Worm (Caenorhabditis elegans) whole organism, mixed stage, embryonic: ENCODE data around the gene nhr-100.
"Not testable (repeated sequence)": the region's sequence is repeated elsewhere in the genome, so short reads cannot be mapped to it uniquely, and the experiment has no call there.

Experiments
- bed-3 ChIP-seq: fragments of 200-800 bp; sonication (Bioruptor generic); optimal IDR thresholded peaks from 3 replicates; lab custom pipeline; 2018; ENCODE audit warnings: mild to moderate bottlenecking, missing genetic modification characterization, moderate library complexity, missing compliant biosample characterization
- blmp-1 ChIP-seq: fragments of 150-350 bp; optimal IDR thresholded peaks from 2 replicates; lab custom pipeline; 2014; ENCODE audit warnings: missing biosample characterization, missing genetic modification characterization
- ceh-39 ChIP-seq: fragments of 150-350 bp; optimal IDR thresholded peaks from 2 replicates; lab custom pipeline; 2014; ENCODE audit warnings: missing biosample characterization, missing genetic modification characterization
- ceh-43 ChIP-seq: fragments of 200-800 bp; sonication (Bioruptor generic); optimal IDR thresholded peaks from 2 replicates; lab custom pipeline; 2018; ENCODE audit warnings: mild to moderate bottlenecking, missing genetic modification characterization, moderate library complexity, missing compliant biosample characterization
- ceh-83 ChIP-seq: fragments of 200-800 bp; sonication (Bioruptor generic); optimal IDR thresholded peaks from 2 replicates; lab custom pipeline; 2018; ENCODE audit warnings: mild to moderate bottlenecking, missing genetic modification characterization, missing compliant biosample characterization
- ces-1 ChIP-seq: fragments of 150-350 bp; optimal IDR thresholded peaks from 2 replicates; lab custom pipeline; 2014; ENCODE audit warnings: missing biosample characterization, missing genetic modification reagents, missing genetic modification characterization
- cnd-1 ChIP-seq: fragments of 200-800 bp; sonication (Bioruptor generic); optimal IDR thresholded peaks from 2 replicates; lab custom pipeline; 2018; ENCODE audit warnings: mild to moderate bottlenecking, missing genetic modification characterization, missing compliant biosample characterization
- drap-1 ChIP-seq: fragments of 200-800 bp; sonication (Bioruptor generic); optimal IDR thresholded peaks from 3 replicates; lab custom pipeline; 2018; ENCODE audit warnings: mild to moderate bottlenecking, missing genetic modification characterization, missing compliant biosample characterization
- elt-1 ChIP-seq: sonication (generic microtip); optimal IDR thresholded peaks from 2 replicates; lab custom pipeline; 2017; ENCODE audit warnings: missing genetic modification characterization, mild to moderate bottlenecking, missing compliant biosample characterization, antibody characterized with exemption, moderate library complexity, borderline replicate concordance; ENCODE audit not compliant: insufficient read depth
- elt-3 ChIP-seq: fragments of 150-350 bp; optimal IDR thresholded peaks from 2 replicates; lab custom pipeline; 2014; ENCODE audit warnings: missing biosample characterization, missing genetic modification characterization
- flh-1 ChIP-seq: fragments of 200-800 bp; sonication (Bioruptor generic); optimal IDR thresholded peaks from 2 replicates; lab custom pipeline; 2018; ENCODE audit warnings: mild to moderate bottlenecking, missing genetic modification characterization, moderate library complexity, missing compliant biosample characterization
- ham-2 ChIP-seq: fragments of 200-800 bp; sonication (Bioruptor generic); optimal IDR thresholded peaks from 2 replicates; lab custom pipeline; 2018; ENCODE audit warnings: mild to moderate bottlenecking, missing genetic modification characterization, missing compliant biosample characterization
- hlh-1 ChIP-seq: fragments of 150-350 bp; optimal IDR thresholded peaks from 2 replicates; lab custom pipeline; 2014; ENCODE audit warnings: missing biosample characterization, missing genetic modification reagents, missing genetic modification characterization
- lin-13 ChIP-seq: fragments of 150-350 bp; optimal IDR thresholded peaks from 2 replicates; lab custom pipeline; 2014; ENCODE audit warnings: missing biosample characterization, missing genetic modification characterization
- lin-32 ChIP-seq: fragments of 200-800 bp; sonication (Bioruptor generic); optimal IDR thresholded peaks from 2 replicates; lab custom pipeline; 2018; ENCODE audit warnings: mild to moderate bottlenecking, missing genetic modification characterization, missing compliant biosample characterization
- lsy-2 ChIP-seq: fragments of 150-350 bp; optimal IDR thresholded peaks from 2 replicates; lab custom pipeline; 2014; ENCODE audit warnings: missing biosample characterization, missing genetic modification characterization
- mab-5 ChIP-seq: fragments of 150-350 bp; optimal IDR thresholded peaks from 2 replicates; lab custom pipeline; 2014; ENCODE audit warnings: missing biosample characterization, missing genetic modification characterization
- mep-1 ChIP-seq: fragments of 150-350 bp; optimal IDR thresholded peaks from 2 replicates; lab custom pipeline; 2017; ENCODE audit warnings: missing biosample characterization, missing genetic modification reagents, missing genetic modification characterization, inconsistent platforms
- mls-2 ChIP-seq: sonication (generic microtip); optimal IDR thresholded peaks from 2 replicates; lab custom pipeline; 2016; ENCODE audit warnings: mild to moderate bottlenecking, missing genetic modification characterization, moderate library complexity, missing compliant biosample characterization
- nhr-12 ChIP-seq: fragments of 150-350 bp; optimal IDR thresholded peaks from 2 replicates; lab custom pipeline; 2014; ENCODE audit warnings: missing biosample characterization, missing genetic modification characterization
- nhr-2 ChIP-seq: fragments of 150-350 bp; optimal IDR thresholded peaks from 2 replicates; lab custom pipeline; 2014; ENCODE audit warnings: missing biosample characterization, missing genetic modification characterization
- nhr-28 ChIP-seq: fragments of 150-350 bp; optimal IDR thresholded peaks from 2 replicates; lab custom pipeline; 2014; ENCODE audit warnings: missing biosample characterization, missing genetic modification characterization
- sem-2 ChIP-seq: fragments of 200-800 bp; sonication (Bioruptor generic); optimal IDR thresholded peaks from 2 replicates; lab custom pipeline; 2018; ENCODE audit warnings: mild to moderate bottlenecking, missing genetic modification characterization, missing compliant biosample characterization
- snpc-4 ChIP-seq: fragments of 150-350 bp; optimal IDR thresholded peaks from 2 replicates; lab custom pipeline; 2014; ENCODE audit warnings: missing biosample characterization, missing genetic modification characterization
- sptf-1 ChIP-seq: sonication (generic microtip); optimal IDR thresholded peaks from 2 replicates; lab custom pipeline; 2017; ENCODE audit warnings: mild to moderate bottlenecking, missing genetic modification characterization, moderate library complexity, missing compliant biosample characterization
- tbx-8 ChIP-seq: fragments of 200-800 bp; sonication (Bioruptor generic); optimal IDR thresholded peaks from 2 replicates; lab custom pipeline; 2018; ENCODE audit warnings: mild to moderate bottlenecking, missing genetic modification characterization, moderate library complexity, missing compliant biosample characterization
- unc-120 ChIP-seq: sonication (generic microtip); optimal IDR thresholded peaks from 2 replicates; lab custom pipeline; 2017; ENCODE audit warnings: missing genetic modification characterization, missing compliant biosample characterization; ENCODE audit not compliant: poor library complexity, severe bottlenecking
- unc-39 ChIP-seq: fragments of 150-350 bp; optimal IDR thresholded peaks from 2 replicates; lab custom pipeline; 2014; ENCODE audit warnings: missing biosample characterization, missing genetic modification characterization
- unc-62 ChIP-seq: fragments of 150-350 bp; optimal IDR thresholded peaks from 2 replicates; lab custom pipeline; 2014; ENCODE audit warnings: missing biosample characterization, missing genetic modification reagents, missing genetic modification characterization
- zip-8 ChIP-seq: fragments of 150-350 bp; optimal IDR thresholded peaks from 2 replicates; lab custom pipeline; 2014; ENCODE audit warnings: missing biosample characterization, missing genetic modification characterization
- ztf-11 ChIP-seq: fragments of 150-350 bp; optimal IDR thresholded peaks from 2 replicates; lab custom pipeline; 2014; ENCODE audit warnings: missing biosample characterization, missing genetic modification characterization

The nhr-100 gene

DNA sequence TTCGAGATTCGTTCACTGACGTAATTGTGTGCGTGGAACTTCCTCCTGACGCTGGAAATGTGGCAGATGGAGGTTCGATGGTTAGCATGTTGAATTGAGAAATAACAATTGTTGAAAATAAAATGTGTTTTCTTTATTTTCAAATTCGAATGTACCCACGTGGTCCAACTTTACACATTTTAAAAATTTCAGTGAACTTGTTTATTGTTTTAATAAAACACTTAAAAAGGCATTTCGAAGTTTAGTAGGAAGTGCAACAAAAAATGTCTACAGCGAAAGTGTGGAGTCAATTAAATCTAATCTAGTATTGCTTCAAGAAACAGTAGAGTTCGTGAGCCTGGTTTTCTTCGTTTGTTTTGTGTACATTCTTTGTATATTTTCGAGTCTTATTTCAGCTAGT lies 37.8 kb downstream of the nhr-100 start, which contains the start of gene ssp-36:
ssp-36 (minus strand) TSS at position 101 of the 400 bp plus-strand sequence.
- no peak for TF ChIP-seq ceh-43 (GFP tag; lab: Kevin White, UChicago)
- no peak for TF ChIP-seq mab-5 (tag; lab: Kevin White, UChicago)
- TF ChIP-seq unc-120 (tag; lab: Kevin White, UChicago): no peak
- TF ChIP-seq ceh-39 (tag; lab: Kevin White, UChicago): no peak
- TF ChIP-seq sptf-1 (tag; lab: Kevin White, UChicago): no peak
- TF ChIP-seq ham-2: no peak
- no peak for TF ChIP-seq ces-1 (GFP tag; lab: Kevin White, UChicago)
- TF ChIP-seq blmp-1 (tag; lab: Kevin White, UChicago): no peak
- TF ChIP-seq lin-32 (GFP tag; lab: Kevin White, UChicago): no peak
- no peak for TF ChIP-seq flh-1
- no peak for TF ChIP-seq bed-3 (GFP tag; lab: Kevin White, UChicago)
- no peak for TF ChIP-seq nhr-2 (tag; lab: Kevin White, UChicago)
- TF ChIP-seq nhr-28 (tag; lab: Kevin White, UChicago): no peak
- TF ChIP-seq tbx-8 (GFP tag; lab: Kevin White, UChicago): no peak
- TF ChIP-seq, all 35 proteins: peak for 0

DNA sequence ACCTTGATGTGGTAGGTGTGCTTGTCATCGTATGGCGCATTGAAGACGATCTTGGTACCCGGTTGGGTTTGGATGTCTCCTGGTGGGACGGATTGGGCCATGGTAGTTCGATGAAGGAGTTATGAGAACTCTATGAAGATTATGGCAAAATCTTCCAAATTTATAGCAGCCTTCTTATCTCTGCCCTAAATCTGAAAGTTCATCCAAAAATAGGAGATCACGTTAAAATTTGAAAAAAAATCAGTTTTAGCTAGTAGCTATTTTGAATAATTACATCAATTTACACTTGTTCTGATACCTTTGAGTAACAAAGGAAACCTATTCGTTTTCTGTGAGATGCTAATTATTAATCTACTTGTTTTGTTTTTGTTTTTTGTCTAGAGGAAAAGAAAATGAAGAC lies 38.6 kb downstream of the nhr-100 start, which contains the start of gene msp-79:
msp-79 (minus strand) TSS at position 101 of the 400 bp plus-strand sequence.
- TF ChIP-seq lin-32 (GFP tag; lab: Kevin White, UChicago); cnd-1 (tag; lab: Kevin White, UChicago); flh-1: not testable (repeated sequence)

DNA sequence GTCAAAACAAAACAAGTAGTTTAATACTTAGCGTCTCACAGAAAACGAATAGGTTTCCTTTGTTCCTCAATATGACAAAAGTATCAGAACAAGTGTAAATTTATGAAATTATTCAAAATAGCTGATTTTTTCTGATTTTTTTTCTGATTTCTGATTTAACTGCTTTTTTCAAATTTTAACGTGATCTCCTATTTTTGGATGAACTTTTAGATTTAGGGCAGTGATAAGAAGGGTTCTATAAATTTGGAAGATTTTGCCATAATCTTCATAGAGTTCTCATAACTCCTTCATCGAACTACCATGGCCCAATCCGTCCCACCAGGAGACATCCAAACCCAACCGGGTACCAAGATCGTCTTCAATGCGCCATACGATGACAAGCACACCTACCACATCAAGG lies 41.3 kb downstream of the nhr-100 start, which contains the start of gene msp-78:
msp-78 (plus strand) TSS at position 301 of the 400 bp plus-strand sequence.
- TF ChIP-seq zip-8 (tag; lab: Kevin White, UChicago); flh-1; unc-62 (GFP tag; lab: Kevin White, UChicago): not testable (repeated sequence)
- TF ChIP-seq, all 35 proteins: peak for 0; not testable (repeated sequence) for 35

DNA sequence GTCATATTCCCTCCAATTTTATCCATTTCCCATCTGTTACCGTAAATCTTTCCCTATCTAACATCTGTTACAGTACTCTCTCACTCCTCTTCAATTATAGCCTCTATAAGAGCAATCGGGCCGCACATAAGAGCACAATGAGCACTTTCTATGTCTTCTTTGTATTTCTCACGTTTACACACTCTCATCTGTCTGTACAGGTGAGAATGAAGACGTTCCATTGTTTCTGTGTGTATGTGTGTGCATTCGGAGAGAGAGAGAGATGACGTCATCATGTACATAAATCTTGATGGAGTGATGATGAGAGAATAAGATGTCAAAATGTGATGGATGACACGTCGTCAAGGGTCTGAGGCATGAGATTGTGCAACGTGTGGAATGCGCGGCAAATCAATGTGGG lies 42.3 kb downstream of the nhr-100 start:
- TF ChIP-seq cnd-1 (tag; lab: Kevin White, UChicago): peak; percentile 80
- peak; percentile 25 for TF ChIP-seq ztf-11 (tag; lab: Kevin White, UChicago)
- peak; percentile 65 for TF ChIP-seq ceh-39 (tag; lab: Kevin White, UChicago)
- no peak for TF ChIP-seq mab-5 (tag; lab: Kevin White, UChicago)
- peak; percentile 100 for TF ChIP-seq unc-62 (GFP tag; lab: Kevin White, UChicago)
- TF ChIP-seq unc-120 (tag; lab: Kevin White, UChicago): no peak
- TF ChIP-seq elt-1 (tag; lab: Kevin White, UChicago): peak; percentile 68
- peak; percentile 5 for TF ChIP-seq nhr-12 (tag; lab: Kevin White, UChicago)
- TF ChIP-seq elt-3: no peak
- TF ChIP-seq sem-2 (GFP tag; lab: Kevin White, UChicago): no peak
- peak; percentile 95 for TF ChIP-seq nhr-2 (tag; lab: Kevin White, UChicago)
- no peak for TF ChIP-seq tbx-8 (GFP tag; lab: Kevin White, UChicago)
- TF ChIP-seq mep-1: peak; percentile 2
- TF ChIP-seq snpc-4 (tag; lab: Kevin White, UChicago): no peak
- TF ChIP-seq lsy-2 (tag; lab: Kevin White, UChicago): peak; percentile 53
- peak; percentile 93 for TF ChIP-seq zip-8 (tag; lab: Kevin White, UChicago)
- peak; percentile 64 for TF ChIP-seq lin-32 (GFP tag; lab: Kevin White, UChicago)

DNA sequence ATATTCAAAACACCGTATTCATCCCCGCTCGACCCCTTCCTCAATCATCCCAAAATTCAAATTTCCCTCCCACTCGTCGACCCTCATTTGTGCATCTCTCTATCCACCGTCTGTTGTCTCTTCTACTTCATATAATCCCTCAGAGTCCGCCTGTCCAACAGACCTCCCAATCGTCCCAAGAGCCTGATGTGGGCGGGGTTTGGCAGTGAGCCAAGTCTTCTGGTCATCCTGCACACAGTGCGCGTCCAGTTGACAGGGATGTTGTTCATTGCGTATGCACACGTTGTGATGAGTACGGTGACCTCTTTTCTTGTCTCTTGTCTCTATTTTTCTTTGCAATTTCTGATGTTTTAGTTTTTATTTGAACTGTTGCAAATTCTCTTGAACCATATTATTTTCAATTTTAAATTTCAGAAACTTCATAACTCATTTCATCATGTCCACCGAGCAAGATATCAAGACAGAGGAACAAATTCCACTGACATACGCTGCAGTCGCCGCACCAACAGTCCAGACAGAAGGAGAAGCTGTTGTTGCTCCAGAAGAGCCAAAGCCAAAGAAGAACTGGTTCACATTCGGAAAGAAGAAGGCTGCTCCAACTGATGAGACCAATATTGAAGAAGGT lies 43.7 kb downstream of the nhr-100 start, which contains the start of gene cav-1:
cav-1 (plus strand) TSS at position 415 of the 625 bp plus-strand sequence.
- no peak for TF ChIP-seq sem-2 (GFP tag; lab: Kevin White, UChicago)
- TF ChIP-seq unc-39 (tag; lab: Kevin White, UChicago): no peak
- TF ChIP-seq zip-8 (tag; lab: Kevin White, UChicago): no peak
- TF ChIP-seq unc-120 (tag; lab: Kevin White, UChicago): no peak
- TF ChIP-seq hlh-1: peak; percentile 72
- peak; percentile 10 for TF ChIP-seq lin-13 (tag; lab: Kevin White, UChicago)
- TF ChIP-seq lin-32 (GFP tag; lab: Kevin White, UChicago): peak; percentile 57
- peak; percentile 63 for TF ChIP-seq mls-2
- TF ChIP-seq ces-1 (GFP tag; lab: Kevin White, UChicago): no peak
- peak; percentile 65 for TF ChIP-seq ztf-11 (tag; lab: Kevin White, UChicago)
- TF ChIP-seq unc-62 (GFP tag; lab: Kevin White, UChicago): peak; percentile 52
- no peak for TF ChIP-seq elt-3
- peak; percentile 82 for TF ChIP-seq cnd-1 (tag; lab: Kevin White, UChicago)
- TF ChIP-seq nhr-2 (tag; lab: Kevin White, UChicago): peak; percentile 40
- TF ChIP-seq tbx-8 (GFP tag; lab: Kevin White, UChicago): no peak
- TF ChIP-seq nhr-12 (tag; lab: Kevin White, UChicago): no peak
- TF ChIP-seq bed-3 (GFP tag; lab: Kevin White, UChicago): no peak
- peak; percentile 22 for TF ChIP-seq ceh-83 (GFP tag; lab: Kevin White, UChicago)
- peak; percentile 14 for TF ChIP-seq lsy-2 (tag; lab: Kevin White, UChicago)
- no peak for TF ChIP-seq mab-5 (tag; lab: Kevin White, UChicago)
- peak; percentile 30 for TF ChIP-seq drap-1 (GFP tag; lab: Kevin White, UChicago)
- peak; percentile 64 for TF ChIP-seq ceh-39 (tag; lab: Kevin White, UChicago)
- TF ChIP-seq mep-1: no peak
- TF ChIP-seq blmp-1 (tag; lab: Kevin White, UChicago): no peak
- TF ChIP-seq, all 35 proteins: peak for 12
